Fruit fly (Drosophila melanogaster) whole organism, embryonic: Measurements from ENCODE around the gene CG1273.

Source experiments
- BEAF-32 ChIP-seq: fragments of 200-800 bp; sonication (Bioruptor generic); optimal IDR thresholded peaks from 3 replicates; lab custom pipeline; 2017; ENCODE audit warnings: missing biosample characterization, missing genetic modification characterization, mild to moderate bottlenecking, moderate library complexity, missing genetic modification reagents
- CG10209 ChIP-seq: fragments of 200-800 bp; sonication (Bioruptor generic); optimal IDR thresholded peaks from 3 replicates; lab custom pipeline; 2017; ENCODE audit warnings: missing biosample characterization, mild to moderate bottlenecking, missing genetic modification characterization, missing genetic modification reagents
- CG10366 ChIP-seq: fragments of 200-800 bp; sonication (Bioruptor generic); IDR thresholded peaks from 2 replicates; pipeline ENCODE4 v1.3.6; 2022; ENCODE audit warnings: missing biosample characterization, missing genetic modification characterization
- CG10959 ChIP-seq: fragments of 200-800 bp; sonication (Bioruptor generic); IDR thresholded peaks from 2 replicates; pipeline ENCODE4 v1.3.6; 2022; ENCODE audit warnings: missing biosample characterization, missing genetic modification characterization
- CG11696 ChIP-seq: fragments of 200-800 bp; sonication (Bioruptor generic); IDR thresholded peaks from 2 replicates; pipeline ENCODE4 v1.3.6; 2022; ENCODE audit warnings: missing biosample characterization, missing genetic modification characterization
- CG14050 ChIP-seq: fragments of 200-800 bp; sonication (Bioruptor generic); IDR thresholded peaks from 3 replicates; pipeline ENCODE4 v1.3.6; 2022; ENCODE audit warnings: missing biosample characterization, missing genetic modification characterization
- CG14667 ChIP-seq: fragments of 200-800 bp; sonication (Bioruptor generic); IDR thresholded peaks from 2 replicates; pipeline ENCODE4 v1.3.6; 2022; ENCODE audit warnings: missing biosample characterization, missing genetic modification characterization
- CG14710 ChIP-seq: fragments of 200-800 bp; sonication (Bioruptor generic); optimal IDR thresholded peaks from 3 replicates; lab custom pipeline; 2019; ENCODE audit warnings: missing biosample characterization, mild to moderate bottlenecking, missing genetic modification characterization, moderate library complexity
- CG16863 ChIP-seq: fragments of 200-800 bp; sonication (Bioruptor generic); optimal IDR thresholded peaks from 3 replicates; lab custom pipeline; 2016; ENCODE audit warnings: missing biosample characterization, missing genetic modification characterization
- CG17361 ChIP-seq: fragments of 200-800 bp; sonication (Bioruptor generic); IDR thresholded peaks from 3 replicates; pipeline ENCODE4 v1.3.6; 2022; ENCODE audit warnings: missing biosample characterization, missing genetic modification characterization
- CG17802 ChIP-seq: fragments of 200-800 bp; sonication (Bioruptor generic); optimal IDR thresholded peaks from 2 replicates; lab custom pipeline; 2018; ENCODE audit warnings: missing biosample characterization, mild to moderate bottlenecking, missing genetic modification characterization, moderate library complexity
- CG17829 ChIP-seq: fragments of 200-800 bp; optimal IDR thresholded peaks from 2 replicates; lab custom pipeline; 2019; ENCODE audit warnings: missing biosample characterization, mild to moderate bottlenecking, missing genetic modification characterization, moderate library complexity
- CG30431 ChIP-seq: fragments of 200-800 bp; sonication (Bioruptor generic); optimal IDR thresholded peaks from 2 replicates; lab custom pipeline; 2017; ENCODE audit warnings: missing biosample characterization, missing genetic modification characterization
- CG33557 ChIP-seq: fragments of 200-800 bp; sonication (Bioruptor generic); optimal IDR thresholded peaks from 2 replicates; lab custom pipeline; 2019; ENCODE audit warnings: missing biosample characterization, mild to moderate bottlenecking, missing genetic modification characterization, moderate library complexity
- CG3838 ChIP-seq: fragments of 200-800 bp; sonication (Bioruptor generic); optimal IDR thresholded peaks from 3 replicates; lab custom pipeline; 2016; ENCODE audit warnings: missing biosample characterization, missing genetic modification characterization
- CG3847 ChIP-seq: fragments of 200-800 bp; sonication (Bioruptor generic); IDR thresholded peaks from 2 replicates; pipeline ENCODE4 v1.3.6; 2022; ENCODE audit warnings: missing biosample characterization, missing genetic modification characterization
- CG5180 ChIP-seq: fragments of 200-800 bp; sonication (Bioruptor generic); optimal IDR thresholded peaks from 3 replicates; lab custom pipeline; 2017; ENCODE audit warnings: missing biosample characterization, missing genetic modification characterization, mild to moderate bottlenecking, moderate library complexity, missing genetic modification reagents
- CG6689 ChIP-seq: fragments of 200-800 bp; sonication (Bioruptor generic); IDR thresholded peaks from 2 replicates; pipeline ENCODE4 v1.3.6; 2022; ENCODE audit warnings: missing biosample characterization, missing genetic modification characterization
- CG7556 ChIP-seq: fragments of 200-800 bp; sonication (Bioruptor generic); optimal IDR thresholded peaks from 2 replicates; lab custom pipeline; 2017; ENCODE audit warnings: missing biosample characterization, mild to moderate bottlenecking, missing genetic modification characterization
- CG7963 ChIP-seq: fragments of 200-800 bp; sonication (Bioruptor generic); IDR thresholded peaks from 3 replicates; pipeline ENCODE4 v1.3.6; 2022; ENCODE audit warnings: missing biosample characterization, missing genetic modification characterization; ENCODE audit not compliant: partially characterized antibody
- CG8281 ChIP-seq: fragments of 200-800 bp; sonication (Bioruptor generic); optimal IDR thresholded peaks from 2 replicates; lab custom pipeline; 2018; ENCODE audit warnings: missing biosample characterization, mild to moderate bottlenecking, missing genetic modification characterization, moderate library complexity
- CG8944 ChIP-seq: fragments of 200-800 bp; sonication (Bioruptor generic); optimal IDR thresholded peaks from 3 replicates; lab custom pipeline; 2016; ENCODE audit warnings: missing biosample characterization, missing genetic modification characterization
- CG9932 ChIP-seq: fragments of 200-800 bp; sonication (Bioruptor generic); IDR thresholded peaks from 2 replicates; pipeline ENCODE4 v1.3.6; 2022; ENCODE audit warnings: missing biosample characterization, missing genetic modification characterization
- Doc3 ChIP-seq: fragments of 200-800 bp; sonication (Bioruptor generic); IDR thresholded peaks from 3 replicates; pipeline ENCODE4 v1.3.6; 2022; ENCODE audit warnings: missing biosample characterization, missing genetic modification characterization; ENCODE audit not compliant: partially characterized antibody
- HLH4C ChIP-seq: fragments of 200-800 bp; sonication (Bioruptor generic); IDR thresholded peaks from 3 replicates; pipeline ENCODE4 v1.3.6; 2022; ENCODE audit warnings: missing biosample characterization, missing genetic modification characterization; ENCODE audit not compliant: partially characterized antibody
- Hr78 ChIP-seq, 2 experiments: fragments of 200-800 bp in 1 of 2; fragments of >200 bp in 1 of 2; sonication (Bioruptor generic) in 1 of 2; optimal IDR thresholded peaks; 2 replicates each; lab custom pipeline; 2017 to 2019; ENCODE audit warnings: missing biosample characterization in 2 of 2, missing genetic modification characterization in 2 of 2, mild to moderate bottlenecking in 1 of 2, moderate library complexity in 1 of 2
- MBD-R2 ChIP-seq: fragments of 200-800 bp; sonication (Bioruptor generic); IDR thresholded peaks from 2 replicates; pipeline ENCODE4 v1.3.6; 2022; ENCODE audit warnings: missing biosample characterization, missing genetic modification characterization
- Sin3A ChIP-seq: fragments of >200 bp; optimal IDR thresholded peaks from 2 replicates; lab custom pipeline; 2018
- Trl ChIP-seq, 3 experiments: fragments of >200 bp in 2 of 3; fragments of 200-800 bp in 1 of 3; sonication (Bioruptor generic) in 1 of 3; optimal IDR thresholded peaks; 2 replicates in 1 of 3; 3 replicates in 2 of 3; lab custom pipeline; 2016 to 2017; ENCODE audit warnings: missing biosample characterization in 1 of 3, missing genetic modification characterization in 1 of 3
- ato ChIP-seq: fragments of 200-800 bp; sonication (Bioruptor generic); IDR thresholded peaks from 2 replicates; pipeline ENCODE4 v1.3.6; 2022; ENCODE audit warnings: missing biosample characterization, missing genetic modification characterization; ENCODE audit not compliant: partially characterized antibody
- bab2 ChIP-seq: fragments of 200-800 bp; sonication (Bioruptor generic); optimal IDR thresholded peaks from 2 replicates; lab custom pipeline; 2016; ENCODE audit warnings: missing biosample characterization, missing genetic modification characterization
- bbx ChIP-seq: fragments of 200-800 bp; sonication (Bioruptor generic); IDR thresholded peaks from 2 replicates; pipeline ENCODE4 v1.3.6; 2022; ENCODE audit warnings: missing biosample characterization, missing genetic modification characterization; ENCODE audit not compliant: partially characterized antibody
- btn ChIP-seq: fragments of 200-800 bp; sonication (Bioruptor generic); optimal IDR thresholded peaks from 2 replicates; lab custom pipeline; 2016; ENCODE audit warnings: missing biosample characterization, missing genetic modification characterization
- crp ChIP-seq, 2 experiments: fragments of 200-800 bp; sonication (Bioruptor generic); optimal IDR thresholded peaks; 2 replicates in 1 of 2; 3 replicates in 1 of 2; lab custom pipeline; 2017; ENCODE audit warnings: missing biosample characterization in 2 of 2, missing genetic modification characterization in 2 of 2, mild to moderate bottlenecking in 1 of 2, moderate library complexity in 1 of 2
- dmrt11E ChIP-seq: fragments of 200-800 bp; sonication (Bioruptor generic); optimal IDR thresholded peaks from 3 replicates; lab custom pipeline; 2018; ENCODE audit warnings: missing biosample characterization, mild to moderate bottlenecking, missing genetic modification characterization, moderate library complexity
- esg ChIP-seq: fragments of 200-800 bp; sonication (Bioruptor generic); conservative IDR thresholded peaks from 2 replicates; pipeline ENCODE4 v1.3.6; 2022; ENCODE audit warnings: missing biosample characterization, missing genetic modification characterization
- fd64A ChIP-seq: fragments of 200-800 bp; sonication (Bioruptor generic); optimal IDR thresholded peaks from 3 replicates; lab custom pipeline; 2018; ENCODE audit warnings: missing biosample characterization, mild to moderate bottlenecking, missing genetic modification characterization
- hbn ChIP-seq: fragments of 200-800 bp; sonication (Bioruptor generic); IDR thresholded peaks from 2 replicates; pipeline ENCODE4 v1.3.6; 2022; ENCODE audit warnings: missing biosample characterization, missing genetic modification characterization; ENCODE audit not compliant: partially characterized antibody
- inv ChIP-seq: fragments of 200-800 bp; sonication (Bioruptor generic); IDR thresholded peaks from 2 replicates; pipeline ENCODE4 v1.3.6; 2022; ENCODE audit warnings: missing biosample characterization, missing genetic modification characterization; ENCODE audit not compliant: partially characterized antibody
- lbe ChIP-seq: fragments of 200-800 bp; sonication (Bioruptor generic); optimal IDR thresholded peaks from 2 replicates; lab custom pipeline; 2016; ENCODE audit warnings: missing biosample characterization, mild to moderate bottlenecking, missing genetic modification characterization
- maf-S ChIP-seq: fragments of 200-800 bp; sonication (Bioruptor generic); optimal IDR thresholded peaks from 2 replicates; lab custom pipeline; 2016; ENCODE audit warnings: missing biosample characterization, missing genetic modification characterization
- nmo ChIP-seq: fragments of 200-800 bp; sonication (Bioruptor generic); optimal IDR thresholded peaks from 2 replicates; lab custom pipeline; 2018; ENCODE audit warnings: missing biosample characterization, mild to moderate bottlenecking, missing genetic modification characterization, moderate library complexity
- otp ChIP-seq: fragments of 200-800 bp; sonication (Bioruptor generic); IDR thresholded peaks from 3 replicates; pipeline ENCODE4, ENCODE4 v1.3.6; 2022; ENCODE audit warnings: missing biosample characterization, missing genetic modification characterization
- phol ChIP-seq: fragments of 200-800 bp; sonication (Bioruptor generic); optimal IDR thresholded peaks from 3 replicates; lab custom pipeline; 2018; ENCODE audit warnings: missing biosample characterization, mild to moderate bottlenecking, missing genetic modification characterization, moderate library complexity
- ro ChIP-seq: fragments of 200-800 bp; sonication (Bioruptor generic); IDR thresholded peaks from 2 replicates; pipeline ENCODE4 v1.3.6; 2022; ENCODE audit warnings: missing biosample characterization, missing genetic modification characterization
- sisA ChIP-seq: fragments of 200-800 bp; sonication (Bioruptor generic); IDR thresholded peaks from 2 replicates; pipeline ENCODE4 v1.3.6; 2022; ENCODE audit warnings: missing biosample characterization, missing genetic modification characterization
- slbo ChIP-seq: fragments of 200-800 bp; sonication (Bioruptor generic); IDR thresholded peaks from 2 replicates; pipeline ENCODE4 v1.3.6; 2022; ENCODE audit warnings: missing biosample characterization, missing genetic modification characterization
- tio ChIP-seq: fragments of 200-800 bp; sonication (Bioruptor generic); optimal IDR thresholded peaks from 2 replicates; lab custom pipeline; 2017; ENCODE audit warnings: missing biosample characterization, missing genetic modification characterization, inconsistent platforms
- unc-4 ChIP-seq: fragments of 200-800 bp; sonication (Bioruptor generic); IDR thresholded peaks from 2 replicates; pipeline ENCODE4 v1.3.6; 2022; ENCODE audit warnings: missing biosample characterization, missing genetic modification characterization; ENCODE audit not compliant: partially characterized antibody

CG1273 gene

dm6 chr3L:4252862-4253610 is 10.5 kb upstream of the CG1273 start (continued):
- TF ChIP-seq CG10209 (GFP tag; lab: Kevin White, UChicago) = no peak
- peak; percentile 6 for TF ChIP-seq CG17802 (tag; lab: Kevin White, UChicago)
- peak in 1 of 2 experiments; percentile 65 for TF ChIP-seq Hr78 (GFP tag; optimal IDR thresholded peaks at IDR 0.05; lab: Kevin White, UChicago)
- no peak for TF ChIP-seq dmrt11E (tag; lab: Kevin White, UChicago)
- no peak for TF ChIP-seq Doc3 (GFP tag; lab: Robert Waterston, UW)
- no peak for TF ChIP-seq CG10959 (GFP tag; lab: Robert Waterston, UW)
- TF ChIP-seq CG17829 (tag; lab: Kevin White, UChicago) = no peak
- TF ChIP-seq tio (GFP tag; lab: Kevin White, UChicago) = no peak
- TF ChIP-seq CG3847 = no peak
- TF ChIP-seq CG8944 (GFP tag; lab: Kevin White, UChicago) = no peak
- TF ChIP-seq slbo (GFP tag; lab: Robert Waterston, UW) = no peak
- TF ChIP-seq nmo (GFP tag; lab: Kevin White, UChicago) = no peak
- no peak for TF ChIP-seq MBD-R2
- TF ChIP-seq CG33557 (GFP tag; lab: Kevin White, UChicago) = no peak
- TF ChIP-seq CG3838 = no peak
- no peak for TF ChIP-seq HLH4C (GFP tag; lab: Robert Waterston, UW)
- no peak for TF ChIP-seq CG7556 (GFP tag; lab: Kevin White, UChicago)
- no peak for TF ChIP-seq BEAF-32
- no peak for TF ChIP-seq CG17361 (GFP tag; lab: Robert Waterston, UW)
- TF ChIP-seq CG30431 (GFP tag; lab: Kevin White, UChicago) = no peak
- TF ChIP-seq btn (GFP tag; lab: Kevin White, UChicago) = no peak
- TF ChIP-seq hbn (GFP tag; lab: Robert Waterston, UW) = no peak
- no peak for TF ChIP-seq CG8281 (tag; lab: Kevin White, UChicago)
- no peak for TF ChIP-seq CG14050 (GFP tag; lab: Robert Waterston, UW)
- TF ChIP-seq crp (GFP tag; optimal IDR thresholded peaks at IDR 0.05; lab: Kevin White, UChicago) = no peak
- no peak for TF ChIP-seq CG6689
- TF ChIP-seq phol (tag; lab: Kevin White, UChicago) = no peak
- TF ChIP-seq lbe (GFP tag; lab: Kevin White, UChicago) = no peak
- no peak for TF ChIP-seq bab2 (GFP tag; lab: Kevin White, UChicago)
- TF ChIP-seq Trl (optimal IDR thresholded peaks at IDR 0.05; lab: Kevin White, UChicago) = peak in 1 of 2 experiments; percentile 0
- TF ChIP-seq Trl (GFP tag; optimal IDR thresholded peaks at IDR 0.05; lab: Kevin White, UChicago) = no peak
- no peak for TF ChIP-seq CG7963 (GFP tag; lab: Robert Waterston, UW)
- TF ChIP-seq Sin3A (lab: Kevin White, UChicago) = no peak
- TF ChIP-seq inv (GFP tag; lab: Robert Waterston, UW) = no peak
- no peak for TF ChIP-seq sisA (GFP tag; lab: Robert Waterston, UW)
- TF ChIP-seq CG11696 (GFP tag; lab: Robert Waterston, UW) = no peak
- no peak; the same call in 2 of the 3 replicates for TF ChIP-seq otp (GFP tag; lab: Robert Waterston, UW)
- no peak for TF ChIP-seq ro (GFP tag; lab: Robert Waterston, UW)
- TF ChIP-seq CG10366 (GFP tag; lab: Robert Waterston, UW) = no peak
- no peak for TF ChIP-seq bbx
- no peak for TF ChIP-seq unc-4
- no peak for TF ChIP-seq CG14710 (tag; lab: Kevin White, UChicago)
- TF ChIP-seq esg (GFP tag; lab: Robert Waterston, UW) = no peak
- TF ChIP-seq CG14667 = no peak
- no peak for TF ChIP-seq CG9932 (GFP tag; lab: Robert Waterston, UW)
- TF ChIP-seq CG5180 (GFP tag; lab: Kevin White, UChicago) = no peak
- TF ChIP-seq fd64A (GFP tag; lab: Kevin White, UChicago) = no peak
- TF ChIP-seq maf-S = no peak
- no peak for TF ChIP-seq ato
- TF ChIP-seq CG16863 (GFP tag; lab: Kevin White, UChicago) = no peak
